Worm (Caenorhabditis elegans) whole organism, L4/young adult: ENCODE data around the gene mab-5.

Experiments
- dao-5 ChIP-seq: sonication (generic microtip); optimal IDR thresholded peaks from 2 replicates; lab custom pipeline; 2016; ENCODE audit warnings: missing genotype, missing genetic modification characterization, moderate library complexity, missing compliant biosample characterization
- him-1 ChIP-seq: sonication (generic microtip); optimal IDR thresholded peaks from 2 replicates; lab custom pipeline; 2016; ENCODE audit warnings: missing genotype, missing genetic modification reagents, missing genetic modification characterization, missing compliant biosample characterization

DNA sequence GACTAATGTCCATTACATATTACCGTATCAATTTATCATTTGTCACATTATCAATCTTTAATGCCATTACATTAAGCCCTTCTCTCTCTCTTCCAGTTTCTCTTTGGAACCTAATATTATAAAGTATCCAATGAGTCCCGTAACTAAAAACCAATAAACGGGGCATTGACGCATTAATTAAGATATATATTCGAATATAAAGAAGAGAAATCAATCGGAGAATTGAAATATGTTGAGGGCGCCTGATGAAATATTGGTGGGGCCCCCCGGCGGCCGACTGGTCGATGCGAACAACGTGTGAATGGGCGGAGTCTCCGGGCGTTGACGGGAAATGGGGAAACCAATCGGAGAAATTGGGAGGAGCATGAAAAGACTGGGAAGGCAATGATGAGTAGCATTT is 947 bp upstream of the mab-5 start:
- no peak for TF ChIP-seq dao-5 (tag; lab: Kevin White, UChicago)
- no peak for TF ChIP-seq him-1 (tag; lab: Kevin White, UChicago)
